Fruit fly (Drosophila melanogaster): Measurements from ENCODE around the gene PolE1.

Gene PolE1

dm6 chr3R:23314332-23314731 lies 33.6 kb upstream of the PolE1 start (continued):
- TF ChIP-seq CG6163 (GFP tag; IDR thresholded peaks at IDR 0.05): peak; percentile 89
- peak; percentile 43 for TF ChIP-seq spab (GFP tag; optimal IDR thresholded peaks at IDR 0.05)
- TF ChIP-seq CG11902 (GFP tag; optimal IDR thresholded peaks at IDR 0.05): no peak
- peak; percentile 38 for TF ChIP-seq CG1621 (tag; optimal IDR thresholded peaks at IDR 0.05)
- no peak for TF ChIP-seq cyc (GFP tag; optimal IDR thresholded peaks at IDR 0.05)

DNA sequence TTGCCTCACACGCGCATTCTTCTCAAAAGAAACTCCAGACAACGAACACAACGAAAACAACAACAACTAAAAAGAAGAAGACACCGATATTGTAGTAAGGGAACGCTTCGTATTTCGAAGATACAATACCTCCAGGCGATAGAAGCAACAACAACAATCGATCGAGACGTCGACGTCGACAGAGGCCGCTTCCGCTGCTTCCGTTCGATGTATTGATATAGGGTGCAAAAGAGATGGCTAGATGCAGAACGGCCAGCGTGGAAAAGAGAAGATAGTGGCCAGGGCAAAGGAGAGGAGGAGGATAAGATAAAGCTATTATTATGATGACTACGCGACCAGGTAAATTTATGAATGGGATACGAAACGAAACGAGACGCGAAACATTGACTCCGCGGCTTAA lies 32.7 kb upstream of the PolE1 start:
- TF ChIP-seq net (GFP tag; optimal IDR thresholded peaks at IDR 0.05) (no peak), fkh (GFP tag; optimal IDR thresholded peaks at IDR 0.05) (peak; percentile 65), Sox15 (GFP tag; optimal IDR thresholded peaks at IDR 0.05) (no peak), Ets21C (GFP tag; optimal IDR thresholded peaks at IDR 0.05) (no peak)

DNA sequence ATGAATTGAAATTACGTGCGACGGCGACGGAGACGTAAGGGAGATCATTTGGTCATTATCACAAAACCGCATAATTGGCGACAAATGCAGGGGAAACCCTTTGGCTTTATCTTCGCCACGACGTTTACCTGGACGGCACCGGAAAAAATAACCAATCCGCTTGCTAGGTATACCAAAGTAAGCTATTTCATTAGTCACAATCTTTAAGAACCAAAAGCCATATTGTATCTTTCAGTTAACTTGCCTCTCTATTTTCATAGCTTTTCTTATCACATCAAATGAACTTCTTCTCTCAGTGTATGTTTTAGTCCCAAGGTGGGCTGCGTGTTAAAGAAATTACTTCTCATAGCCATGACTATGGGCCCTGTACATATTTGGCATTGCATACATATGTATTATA lies 32.3 kb upstream of the PolE1 start:
- no peak for TF ChIP-seq dsx (GFP tag; optimal IDR thresholded peaks at IDR 0.05; ENCODE audit: poor library complexity, severe bottlenecking)
- peak; percentile 30; the same call in 1 of the 2 replicates for TF ChIP-seq CG15336 (GFP tag; IDR thresholded peaks at IDR 0.05)
- no peak for TF ChIP-seq lz (GFP tag; optimal IDR thresholded peaks at IDR 0.05)
- TF ChIP-seq CG10631 (GFP tag; optimal IDR thresholded peaks at IDR 0.05): peak; percentile 27
- TF ChIP-seq OdsH (GFP tag; optimal IDR thresholded peaks at IDR 0.05): no peak
- no peak for TF ChIP-seq CG7368 (GFP tag; optimal IDR thresholded peaks at IDR 0.05)
- TF ChIP-seq Met (GFP tag; optimal IDR thresholded peaks at IDR 0.05): no peak
- TF ChIP-seq spab (GFP tag; optimal IDR thresholded peaks at IDR 0.05): no peak
- TF ChIP-seq cyc (GFP tag; optimal IDR thresholded peaks at IDR 0.05): no peak
- TF ChIP-seq CG3032 (tag; optimal IDR thresholded peaks at IDR 0.05): no peak
- TF ChIP-seq CG1621 (tag; optimal IDR thresholded peaks at IDR 0.05): no peak
- no peak for TF ChIP-seq Sox102F (GFP tag; optimal IDR thresholded peaks at IDR 0.05)
- TF ChIP-seq CG8632 (GFP tag; optimal IDR thresholded peaks at IDR 0.05): no peak
- peak; percentile 35 for TF ChIP-seq CG32006 (GFP tag; optimal IDR thresholded peaks at IDR 0.05)
- peak; percentile 6 for TF ChIP-seq CG10669 (GFP tag; optimal IDR thresholded peaks at IDR 0.05)
- no peak for TF ChIP-seq CG11294 (GFP tag; IDR thresholded peaks at IDR 0.05)
- TF ChIP-seq Eip78C (GFP tag): peak; percentile 64
- peak; percentile 4 for TF ChIP-seq CG3919 (GFP tag; optimal IDR thresholded peaks at IDR 0.05)
- TF ChIP-seq Hr39 (GFP tag; optimal IDR thresholded peaks at IDR 0.05): no peak
- TF ChIP-seq Sox14 (GFP tag; optimal IDR thresholded peaks at IDR 0.05): no peak
- no peak for TF ChIP-seq salr (GFP tag; optimal IDR thresholded peaks at IDR 0.05)
- no peak for TF ChIP-seq Lpt (GFP tag; optimal IDR thresholded peaks at IDR 0.05)
- no peak for TF ChIP-seq Smox (GFP tag; optimal IDR thresholded peaks at IDR 0.05)
- no peak for TF ChIP-seq Ets96B (tag; optimal IDR thresholded peaks at IDR 0.05)
- no peak for TF ChIP-seq CG6854 (GFP tag; optimal IDR thresholded peaks at IDR 0.05)

- TF ChIP-seq vri (GFP tag; optimal IDR thresholded peaks at IDR 0.05) (peak; percentile 92), acj6 (GFP tag; optimal IDR thresholded peaks at IDR 0.05) (no peak), CG11762 (GFP tag; optimal IDR thresholded peaks at IDR 0.05; ENCODE audit: insufficient read depth) (no peak)
Observed at dm6 chr3R:23316867-23317266, 31.1 kb upstream of the PolE1 start.

dm6 chr3R:23318928-23319327 lies 29.0 kb upstream of the PolE1 start:
- TF ChIP-seq CG7368 (GFP tag; optimal IDR thresholded peaks at IDR 0.05) (no peak), OdsH (GFP tag; optimal IDR thresholded peaks at IDR 0.05) (no peak), Eip75B (GFP tag; optimal IDR thresholded peaks at IDR 0.05) (peak; percentile 25), CG8319 (GFP tag; optimal IDR thresholded peaks at IDR 0.05) (no peak), Met (GFP tag; optimal IDR thresholded peaks at IDR 0.05) (peak; percentile 2), ss (GFP tag; optimal IDR thresholded peaks at IDR 0.05) (peak; percentile 74 to 76), Ets21C (GFP tag; optimal IDR thresholded peaks at IDR 0.05) (no peak), CG6276 (GFP tag; optimal IDR thresholded peaks at IDR 0.05) (peak; percentile 6), acj6 (GFP tag; optimal IDR thresholded peaks at IDR 0.05) (no peak), achi (GFP tag; optimal IDR thresholded peaks at IDR 0.05) (no peak), CG11902 (GFP tag; optimal IDR thresholded peaks at IDR 0.05) (no peak), Lpt (GFP tag; optimal IDR thresholded peaks at IDR 0.05) (peak; percentile 20), CG34406 (GFP tag; optimal IDR thresholded peaks at IDR 0.05) (no peak), CG9139 (GFP tag; optimal IDR thresholded peaks at IDR 0.05) (peak; percentile 63), Smox (GFP tag; optimal IDR thresholded peaks at IDR 0.05) (no peak), Ets96B (tag; optimal IDR thresholded peaks at IDR 0.05) (no peak), dac (GFP tag; optimal IDR thresholded peaks at IDR 0.05) (no peak), CG10669 (GFP tag; optimal IDR thresholded peaks at IDR 0.05) (no peak), CG31627 (GFP tag; optimal IDR thresholded peaks at IDR 0.05) (no peak), CG32006 (GFP tag; optimal IDR thresholded peaks at IDR 0.05) (no peak), Sox15 (GFP tag; optimal IDR thresholded peaks at IDR 0.05) (no peak), vri (GFP tag; optimal IDR thresholded peaks at IDR 0.05) (no peak), CG6854 (GFP tag; optimal IDR thresholded peaks at IDR 0.05) (peak; percentile 4), cyc (GFP tag; optimal IDR thresholded peaks at IDR 0.05) (no peak), fd85E (GFP tag; optimal IDR thresholded peaks at IDR 0.05) (no peak)

Measured in whole organism, prepupa.